Fruit fly (Drosophila melanogaster) whole organism, wandering third instar larva: ENCODE results near the gene CstF50.

Experiments
- Abd-B ChIP-seq: fragments of >200 bp; optimal IDR thresholded peaks from 2 replicates; lab custom pipeline; 2017; ENCODE audit warnings: missing biosample characterization, missing genetic modification characterization
- CG32264 ChIP-seq: fragments of 200-800 bp; sonication (Bioruptor generic); optimal IDR thresholded peaks from 2 replicates; lab custom pipeline; 2016; ENCODE audit warnings: missing biosample characterization, missing genetic modification characterization
- CG9705 ChIP-seq: fragments of 200-800 bp; sonication (Bioruptor generic); optimal IDR thresholded peaks from 2 replicates; lab custom pipeline; 2018; ENCODE audit warnings: missing biosample characterization, mild to moderate bottlenecking, missing genetic modification characterization
- CrebA ChIP-seq: fragments of 200-800 bp; sonication (Bioruptor generic); optimal IDR thresholded peaks from 2 replicates; lab custom pipeline; 2016; ENCODE audit warnings: missing biosample characterization, mild to moderate bottlenecking, missing genetic modification characterization, borderline replicate concordance
- Dfd ChIP-seq: fragments of >200 bp; optimal IDR thresholded peaks from 2 replicates; lab custom pipeline; 2017; ENCODE audit warnings: missing biosample characterization, missing genetic modification characterization
- Dif ChIP-seq: fragments of 200-275, 200-300 bp; sonication (Bioruptor generic); optimal IDR thresholded peaks from 2 replicates; lab custom pipeline; 2018; ENCODE audit warnings: missing biosample characterization, missing genetic modification characterization; ENCODE audit not compliant: partially characterized antibody
- GATAd ChIP-seq: sonication (Bioruptor generic); optimal IDR thresholded peaks from 2 replicates; lab custom pipeline; 2016; ENCODE audit warnings: missing biosample characterization, missing genetic modification characterization
- HLH106 ChIP-seq: fragments of 200-800 bp; optimal IDR thresholded peaks from 3 replicates; lab custom pipeline; 2019; ENCODE audit warnings: missing biosample characterization, mild to moderate bottlenecking, missing genetic modification characterization, moderate library complexity
- Hnf4 ChIP-seq: fragments of 200-800 bp; sonication (Bioruptor generic); optimal IDR thresholded peaks from 2 replicates; lab custom pipeline; 2016; ENCODE audit warnings: missing biosample characterization, mild to moderate bottlenecking, missing genetic modification characterization
- Hr78 ChIP-seq: fragments of >200 bp; optimal IDR thresholded peaks from 2 replicates; lab custom pipeline; 2017; ENCODE audit warnings: missing biosample characterization, missing genetic modification characterization
- Hr83 ChIP-seq: fragments of 200-300 bp; sonication (Bioruptor generic); optimal IDR thresholded peaks from 2 replicates; lab custom pipeline; 2016; ENCODE audit warnings: missing biosample characterization, mild to moderate bottlenecking, missing genetic modification characterization, moderate library complexity; ENCODE audit not compliant: poor library complexity, severe bottlenecking
- Jra ChIP-seq: sonication (Bioruptor generic); optimal IDR thresholded peaks from 2 replicates; lab custom pipeline; 2016; ENCODE audit warnings: missing biosample characterization, missing genetic modification characterization
- Mio ChIP-seq: sonication (Bioruptor generic); optimal IDR thresholded peaks from 2 replicates; lab custom pipeline; 2016; ENCODE audit warnings: missing biosample characterization, missing genetic modification characterization
- Myc ChIP-seq: fragments of >200 bp; optimal IDR thresholded peaks from 2 replicates; lab custom pipeline; 2017
- N ChIP-seq: fragments of >200 bp; optimal IDR thresholded peaks from 2 replicates; lab custom pipeline; 2018; ENCODE audit warnings: missing biosample characterization, missing external identifiers, missing genetic modification characterization
- OdsH ChIP-seq: fragments of 200-800 bp; sonication (Bioruptor generic); optimal IDR thresholded peaks from 2 replicates; lab custom pipeline; 2016; ENCODE audit warnings: missing biosample characterization, mild to moderate bottlenecking, missing genetic modification characterization
- Rel ChIP-seq, 2 experiments: fragments of 200-800 bp; sonication (Bioruptor generic) in 1 of 2; optimal IDR thresholded peaks; 2 replicates in 1 of 2; 3 replicates in 1 of 2; lab custom pipeline; 2016 to 2019; ENCODE audit warnings: mild to moderate bottlenecking in 2 of 2, missing biosample characterization in 2 of 2, missing genetic modification characterization in 2 of 2, moderate library complexity in 1 of 2
- Sp1 ChIP-seq: fragments of 200-800 bp; sonication (Bioruptor generic); optimal IDR thresholded peaks from 3 replicates; lab custom pipeline; 2019; ENCODE audit warnings: missing biosample characterization, mild to moderate bottlenecking, missing genetic modification characterization, moderate library complexity
- Vsx2 ChIP-seq: fragments of 200-300, 225-300 bp; sonication (Bioruptor generic); optimal IDR thresholded peaks from 2 replicates; lab custom pipeline; 2018; ENCODE audit warnings: missing biosample characterization, missing genetic modification characterization; ENCODE audit not compliant: partially characterized antibody
- br ChIP-seq: fragments of 200-800 bp; sonication (Bioruptor generic); optimal IDR thresholded peaks from 2 replicates; lab custom pipeline; 2016; ENCODE audit warnings: missing biosample characterization, missing genetic modification characterization
- brk ChIP-seq: fragments of 200-800 bp; sonication (Bioruptor generic); optimal IDR thresholded peaks from 2 replicates; lab custom pipeline; 2016; ENCODE audit warnings: missing biosample characterization, mild to moderate bottlenecking, missing genetic modification characterization
- dl ChIP-seq, 2 experiments: fragments of 175-275, 200-275 bp in 1 of 2; fragments of 200-275 bp in 1 of 2; sonication (Bioruptor generic); optimal IDR thresholded peaks; lab custom pipeline; 2018; ENCODE audit warnings: mild to moderate bottlenecking in 2 of 2, missing biosample characterization in 2 of 2, missing genetic modification characterization in 2 of 2, moderate library complexity in 2 of 2; ENCODE audit not compliant: partially characterized antibody in 2 of 2, insufficient read depth in 1 of 2
- dmrt93B ChIP-seq: fragments of 200-800 bp; sonication (Bioruptor generic); optimal IDR thresholded peaks from 2 replicates; lab custom pipeline; 2018; ENCODE audit warnings: missing biosample characterization, mild to moderate bottlenecking, missing genetic modification characterization
- dsf ChIP-seq: sonication (Bioruptor generic); optimal IDR thresholded peaks from 2 replicates; lab custom pipeline; 2016; ENCODE audit warnings: missing biosample characterization, missing genetic modification characterization, borderline replicate concordance
- ey ChIP-seq: fragments of 200-800 bp; sonication (Bioruptor generic); optimal IDR thresholded peaks from 2 replicates; lab custom pipeline; 2016; ENCODE audit warnings: missing biosample characterization, missing genetic modification characterization
- foxo ChIP-seq, 2 experiments: fragments of 200-800 bp; sonication (Bioruptor generic); optimal IDR thresholded peaks; 2 replicates in 1 of 2; 3 replicates in 1 of 2; lab custom pipeline; 2016 to 2017; ENCODE audit warnings: missing biosample characterization in 2 of 2, missing genetic modification characterization in 2 of 2
- fru ChIP-seq: fragments of 200-800 bp; sonication (Bioruptor generic); optimal IDR thresholded peaks from 3 replicates; lab custom pipeline; 2016; ENCODE audit warnings: missing biosample characterization, mild to moderate bottlenecking, missing genetic modification characterization
- h ChIP-seq: fragments of 200-800 bp; sonication (Bioruptor generic); optimal IDR thresholded peaks from 3 replicates; lab custom pipeline; 2016; ENCODE audit warnings: missing biosample characterization, mild to moderate bottlenecking, missing genetic modification characterization
- jim ChIP-seq: fragments of 175-275, 200-325 bp; sonication (Bioruptor generic); optimal IDR thresholded peaks from 2 replicates; lab custom pipeline; 2016; ENCODE audit warnings: missing biosample characterization, mild to moderate bottlenecking, missing genetic modification characterization
- lola ChIP-seq: fragments of >200 bp; optimal IDR thresholded peaks from 2 replicates; lab custom pipeline; 2017; ENCODE audit warnings: missing biosample characterization, missing genetic modification characterization
- pan ChIP-seq: fragments of >200 bp; optimal IDR thresholded peaks from 2 replicates; lab custom pipeline; 2017
- psq ChIP-seq: fragments of 200-800 bp; sonication (Bioruptor generic); optimal IDR thresholded peaks from 3 replicates; lab custom pipeline; 2017; ENCODE audit warnings: missing biosample characterization, mild to moderate bottlenecking, missing genetic modification characterization, moderate library complexity
- rgr ChIP-seq: fragments of 200-800 bp; sonication (Bioruptor generic); optimal IDR thresholded peaks from 3 replicates; lab custom pipeline; 2016; ENCODE audit warnings: missing biosample characterization, mild to moderate bottlenecking, missing genetic modification characterization
- sage ChIP-seq: fragments of 200-800 bp; sonication (Bioruptor generic); optimal IDR thresholded peaks from 2 replicates; lab custom pipeline; 2016; ENCODE audit warnings: missing biosample characterization, mild to moderate bottlenecking, missing genetic modification characterization
- sv ChIP-seq: fragments of 200-800 bp; sonication (Bioruptor generic); optimal IDR thresholded peaks from 3 replicates; lab custom pipeline; 2016; ENCODE audit warnings: missing biosample characterization, missing genetic modification characterization
- tai ChIP-seq: sonication (Bioruptor generic); optimal IDR thresholded peaks from 2 replicates; lab custom pipeline; 2016; ENCODE audit warnings: missing biosample characterization, missing genetic modification characterization
- usp ChIP-seq: fragments of >200 bp; optimal IDR thresholded peaks from 2 replicates; lab custom pipeline; 2017; ENCODE audit warnings: missing biosample characterization, missing genetic modification characterization
- woc ChIP-seq: sonication (Bioruptor generic); optimal IDR thresholded peaks from 2 replicates; lab custom pipeline; 2016; ENCODE audit warnings: missing biosample characterization, mild to moderate bottlenecking, missing genetic modification characterization

The CstF50 gene

DNA sequence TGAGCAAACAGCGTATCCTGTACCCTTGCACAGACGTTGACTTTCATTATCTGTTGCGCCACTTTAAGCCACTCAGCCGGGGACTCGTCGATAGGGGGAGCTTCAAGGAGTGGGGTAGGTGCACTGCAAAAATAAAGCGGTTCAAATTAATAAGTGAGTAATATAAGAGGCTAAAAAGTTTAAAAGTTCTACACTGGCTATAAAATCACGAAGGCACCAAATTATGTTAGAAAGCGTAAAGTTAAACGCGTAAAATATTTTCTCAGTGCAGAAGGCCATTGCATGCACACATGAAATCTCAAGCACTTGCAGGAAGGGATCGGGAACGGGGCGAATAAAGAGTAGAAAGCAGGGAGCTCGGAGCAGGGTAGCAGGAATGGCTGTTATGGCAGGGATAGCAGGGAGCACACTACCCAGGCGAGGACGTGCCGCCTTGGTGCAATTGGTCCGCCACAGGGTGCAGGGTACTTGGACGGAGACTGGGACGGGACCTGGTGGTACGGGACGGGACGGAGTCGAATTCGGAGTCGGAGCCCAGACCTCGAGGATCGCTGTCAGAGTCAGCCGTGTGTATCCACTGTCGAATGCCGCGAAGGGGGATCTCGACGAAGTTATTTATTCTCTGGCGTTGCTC, 38.5 kb downstream of the CstF50 start:
- no peak for TF ChIP-seq usp (GFP tag; lab: Kevin White, UChicago)
- peak; percentile 96 for TF ChIP-seq ey
- peak; percentile 99 for TF ChIP-seq woc (GFP tag; lab: Kevin White, UChicago)
- no peak for TF ChIP-seq sv
- TF ChIP-seq HLH106 (tag; lab: Kevin White, UChicago), result peak; percentile 96
- peak; percentile 75 for TF ChIP-seq Rel (GFP tag; optimal IDR thresholded peaks at IDR 0.05; lab: Kevin White, UChicago)
- TF ChIP-seq Rel (tag; optimal IDR thresholded peaks at IDR 0.05; lab: Kevin White, UChicago), result peak; percentile 79
- peak; percentile 95 for TF ChIP-seq rgr (GFP tag; lab: Kevin White, UChicago)
- peak; percentile 89 for TF ChIP-seq Jra (GFP tag; lab: Kevin White, UChicago)
- TF ChIP-seq Dif (GFP tag; lab: Kevin White, UChicago), result peak; percentile 45
- TF ChIP-seq tai (GFP tag; lab: Kevin White, UChicago), result no peak
- peak; percentile 95 for TF ChIP-seq br (GFP tag; lab: Kevin White, UChicago)
- TF ChIP-seq jim, result no peak
- no peak for TF ChIP-seq Myc
- TF ChIP-seq Dfd (GFP tag; lab: Kevin White, UChicago), result no peak
- TF ChIP-seq Abd-B (GFP tag; lab: Kevin White, UChicago), result no peak
- peak; percentile 91 for TF ChIP-seq dmrt93B (GFP tag; lab: Kevin White, UChicago)
- peak; percentile 92 for TF ChIP-seq psq (GFP tag; lab: Kevin White, UChicago)
- peak; percentile 51 for TF ChIP-seq dsf
- no peak for TF ChIP-seq N
- peak; percentile 97 for TF ChIP-seq h (GFP tag; lab: Kevin White, UChicago)
- peak; percentile 87 for TF ChIP-seq CrebA (GFP tag; lab: Kevin White, UChicago)
- TF ChIP-seq Sp1 (GFP tag; lab: Kevin White, UChicago), result peak; percentile 96
- TF ChIP-seq Hr83 (GFP tag; lab: Kevin White, UChicago), result peak; percentile 34
- no peak for TF ChIP-seq dl (GFP tag; optimal IDR thresholded peaks at IDR 0.05; lab: Kevin White, UChicago; ENCODE audit: insufficient read depth in 1 of 2, partially characterized antibody in 2 of 2)
- peak; percentile 93 for TF ChIP-seq CG9705
- TF ChIP-seq Hnf4 (GFP tag; lab: Kevin White, UChicago), result peak; percentile 95
- TF ChIP-seq fru (GFP tag; lab: Kevin White, UChicago), result peak; percentile 98
- TF ChIP-seq Vsx2 (GFP tag; lab: Kevin White, UChicago), result no peak
- peak; percentile 82 to 96 for TF ChIP-seq foxo (GFP tag; optimal IDR thresholded peaks at IDR 0.05; lab: Kevin White, UChicago)
- TF ChIP-seq OdsH, result peak; percentile 96
- peak; percentile 76 for TF ChIP-seq brk (GFP tag; lab: Kevin White, UChicago)
- peak; percentile 62 for TF ChIP-seq Mio (GFP tag; lab: Kevin White, UChicago)
- peak; percentile 91 for TF ChIP-seq sage (GFP tag; lab: Kevin White, UChicago)
- TF ChIP-seq CG32264 (GFP tag; lab: Kevin White, UChicago), result peak; percentile 90
- TF ChIP-seq lola, result no peak
- TF ChIP-seq pan (lab: Kevin White, UChicago), result no peak
- no peak for TF ChIP-seq Hr78
- TF ChIP-seq GATAd (GFP tag; lab: Kevin White, UChicago), result peak; percentile 66

- TF ChIP-seq CG9705 (no peak), psq (GFP tag; lab: Kevin White, UChicago) (no peak), usp (GFP tag; lab: Kevin White, UChicago) (no peak), dsf (no peak), Sp1 (GFP tag; lab: Kevin White, UChicago) (no peak), woc (GFP tag; lab: Kevin White, UChicago) (no peak), Rel (GFP tag; optimal IDR thresholded peaks at IDR 0.05; lab: Kevin White, UChicago) (no peak), Rel (tag; optimal IDR thresholded peaks at IDR 0.05; lab: Kevin White, UChicago) (no peak), Myc (no peak)
These were observed 39.2 kb downstream of the CstF50 start for dm6 chr3R:31697606-31698005.
